Fruit fly (Drosophila melanogaster) whole organism, embryonic: ENCODE results near the gene Tnpo-SR.

ENCODE experiments used
- Antp ChIP-seq: fragments of 200-800 bp; sonication (Bioruptor generic); optimal IDR thresholded peaks from 3 replicates; lab custom pipeline; 2016; ENCODE audit warnings: missing biosample characterization, missing genetic modification characterization
- Atf6 ChIP-seq: fragments of 200-800 bp; sonication (Bioruptor generic); IDR thresholded peaks from 2 replicates; pipeline ENCODE4 v1.3.6; 2022; ENCODE audit warnings: missing biosample characterization, missing genetic modification characterization
- B-H2 ChIP-seq: fragments of 200-800 bp; sonication (Bioruptor generic); optimal IDR thresholded peaks from 2 replicates; lab custom pipeline; 2018; ENCODE audit warnings: missing biosample characterization, mild to moderate bottlenecking, missing genetic modification characterization
- CG10274 ChIP-seq: fragments of 200-800 bp; sonication (Bioruptor generic); optimal IDR thresholded peaks from 3 replicates; lab custom pipeline; 2017; ENCODE audit warnings: missing biosample characterization, mild to moderate bottlenecking, missing genetic modification characterization
- CG10366 ChIP-seq: fragments of 200-800 bp; sonication (Bioruptor generic); IDR thresholded peaks from 2 replicates; pipeline ENCODE4 v1.3.6; 2022; ENCODE audit warnings: missing biosample characterization, missing genetic modification characterization
- CG11695 ChIP-seq: fragments of 200-800 bp; sonication (Bioruptor generic); IDR thresholded peaks from 3 replicates; pipeline ENCODE4 v1.3.6; 2022; ENCODE audit warnings: missing biosample characterization, missing genetic modification characterization
- CG12219 ChIP-seq: fragments of 200-800 bp; sonication (Bioruptor generic); optimal IDR thresholded peaks from 3 replicates; lab custom pipeline; 2018; ENCODE audit warnings: missing biosample characterization, mild to moderate bottlenecking, missing genetic modification characterization
- CG1233 ChIP-seq: fragments of 200-800 bp; sonication (Bioruptor generic); optimal IDR thresholded peaks from 4 replicates; lab custom pipeline; 2018; ENCODE audit warnings: missing biosample characterization, mild to moderate bottlenecking, missing genetic modification characterization
- CG13424 ChIP-seq: fragments of 200-800 bp; sonication (Bioruptor generic); optimal IDR thresholded peaks from 2 replicates; lab custom pipeline; 2019; ENCODE audit warnings: missing biosample characterization, mild to moderate bottlenecking, missing genetic modification characterization, moderate library complexity
- CG13775 ChIP-seq: fragments of 200-800 bp; sonication (Bioruptor generic); optimal IDR thresholded peaks from 3 replicates; lab custom pipeline; 2017; ENCODE audit warnings: missing biosample characterization, mild to moderate bottlenecking, missing genetic modification characterization
- CG13894 ChIP-seq: fragments of 200-800 bp; sonication (Bioruptor generic); optimal IDR thresholded peaks from 3 replicates; lab custom pipeline; 2018; ENCODE audit warnings: missing biosample characterization, mild to moderate bottlenecking, missing genetic modification characterization, moderate library complexity
- CG15514 ChIP-seq: fragments of 200-800 bp; sonication (Bioruptor generic); optimal IDR thresholded peaks from 3 replicates; lab custom pipeline; 2017; ENCODE audit warnings: missing biosample characterization, missing genetic modification characterization, mild to moderate bottlenecking, moderate library complexity, missing genetic modification reagents
- CG1603 ChIP-seq: fragments of 200-800 bp; sonication (Bioruptor generic); optimal IDR thresholded peaks from 2 replicates; lab custom pipeline; 2019; ENCODE audit warnings: missing biosample characterization, mild to moderate bottlenecking, missing genetic modification characterization, moderate library complexity
- CG17829 ChIP-seq: fragments of 200-800 bp; optimal IDR thresholded peaks from 2 replicates; lab custom pipeline; 2019; ENCODE audit warnings: missing biosample characterization, mild to moderate bottlenecking, missing genetic modification characterization, moderate library complexity
- CG18599 ChIP-seq: fragments of 200-800 bp; sonication (Bioruptor generic); optimal IDR thresholded peaks from 3 replicates; lab custom pipeline; 2017; ENCODE audit warnings: missing biosample characterization, missing genetic modification characterization, mild to moderate bottlenecking, moderate library complexity, missing genetic modification reagents
- CG2120 ChIP-seq: fragments of 200-800 bp; sonication (Bioruptor generic); optimal IDR thresholded peaks from 3 replicates; lab custom pipeline; 2016; ENCODE audit warnings: missing biosample characterization, missing genetic modification characterization
- CG2199 ChIP-seq: fragments of 200-800 bp; sonication (Bioruptor generic); IDR thresholded peaks from 3 replicates; pipeline ENCODE4 v1.3.6; 2022; ENCODE audit warnings: missing biosample characterization, missing genetic modification characterization
- CG30020 ChIP-seq: fragments of 200-800 bp; optimal IDR thresholded peaks from 2 replicates; lab custom pipeline; 2019; ENCODE audit warnings: missing biosample characterization, mild to moderate bottlenecking, missing genetic modification characterization, moderate library complexity
- CG31441 ChIP-seq: fragments of 200-800 bp; sonication (Bioruptor generic); IDR thresholded peaks from 2 replicates; pipeline ENCODE4 v1.3.6; 2022; ENCODE audit warnings: missing biosample characterization, missing genetic modification characterization
- CG34376 ChIP-seq: fragments of 200-800 bp; sonication (Bioruptor generic); optimal IDR thresholded peaks from 2 replicates; lab custom pipeline; 2018; ENCODE audit warnings: missing biosample characterization, mild to moderate bottlenecking, missing genetic modification characterization
- CG8359 ChIP-seq: fragments of 200-800 bp; sonication (Bioruptor generic); optimal IDR thresholded peaks from 2 replicates; lab custom pipeline; 2017; ENCODE audit warnings: missing biosample characterization, mild to moderate bottlenecking, missing genetic modification characterization, borderline replicate concordance
- CG8478 ChIP-seq: fragments of >200 bp; optimal IDR thresholded peaks from 2 replicates; lab custom pipeline; 2018
- Dref ChIP-seq: fragments of 200-800 bp; sonication (Bioruptor generic); IDR thresholded peaks from 2 replicates; pipeline ENCODE4 v1.3.6; 2022; ENCODE audit warnings: missing biosample characterization, missing genetic modification characterization
- H2.0 ChIP-seq: fragments of 200-800 bp; sonication (Bioruptor generic); IDR thresholded peaks from 2 replicates; pipeline ENCODE4 v1.3.6; 2022; ENCODE audit warnings: missing biosample characterization, missing genetic modification characterization
- Lim3 ChIP-seq: fragments of 200-800 bp; sonication (Bioruptor generic); IDR thresholded peaks from 2 replicates; pipeline ENCODE4 v1.3.6; 2022; ENCODE audit warnings: missing biosample characterization, missing genetic modification characterization
- MTF-1 ChIP-seq: fragments of 200-800 bp; sonication (Bioruptor generic); optimal IDR thresholded peaks from 2 replicates; lab custom pipeline; 2018; ENCODE audit warnings: missing biosample characterization, mild to moderate bottlenecking, missing genetic modification characterization, borderline replicate concordance
- NfI ChIP-seq: fragments of 200-800 bp; sonication (Bioruptor generic); optimal IDR thresholded peaks from 3 replicates; lab custom pipeline; 2018; ENCODE audit warnings: missing biosample characterization, mild to moderate bottlenecking, missing genetic modification characterization, moderate library complexity
- TFAM ChIP-seq: fragments of 200-800 bp; sonication (Bioruptor generic); optimal IDR thresholded peaks from 2 replicates; lab custom pipeline; 2017; ENCODE audit warnings: missing biosample characterization, missing genetic modification characterization, inconsistent platforms
- Xrp1 ChIP-seq: fragments of 200-800 bp; sonication (Bioruptor generic); IDR thresholded peaks from 2 replicates; pipeline ENCODE4 v1.3.6; 2022; ENCODE audit warnings: missing biosample characterization, missing genetic modification characterization
- al ChIP-seq: fragments of 200-800 bp; sonication (Bioruptor generic); IDR thresholded peaks from 2 replicates; pipeline ENCODE4 v1.3.6; 2022; ENCODE audit warnings: missing biosample characterization, missing genetic modification characterization
- bsh ChIP-seq, 2 experiments: fragments of 200-800 bp; sonication (Bioruptor generic); optimal IDR thresholded peaks; 2 replicates each; lab custom pipeline; 2017 to 2018; ENCODE audit warnings: mild to moderate bottlenecking in 2 of 2, missing biosample characterization in 2 of 2, missing genetic modification characterization in 2 of 2, moderate library complexity in 1 of 2
- caup ChIP-seq: fragments of 200-800 bp; sonication (Bioruptor generic); optimal IDR thresholded peaks from 3 replicates; lab custom pipeline; 2017; ENCODE audit warnings: missing biosample characterization, mild to moderate bottlenecking, missing genetic modification characterization, moderate library complexity; ENCODE audit not compliant: severe bottlenecking
- chinmo ChIP-seq: fragments of 200-800 bp; sonication (Bioruptor generic); IDR thresholded peaks from 4 replicates; pipeline ENCODE4 v1.3.6; 2022; ENCODE audit warnings: missing biosample characterization, missing genetic modification characterization; ENCODE audit not compliant: partially characterized antibody
- chn ChIP-seq: fragments of 200-800 bp; sonication (Bioruptor generic); optimal IDR thresholded peaks from 2 replicates; lab custom pipeline; 2016; ENCODE audit warnings: missing biosample characterization, missing genetic modification characterization
- cwo ChIP-seq: fragments of 200-800 bp; sonication (Bioruptor generic); optimal IDR thresholded peaks from 3 replicates; lab custom pipeline; 2017; ENCODE audit warnings: missing biosample characterization, missing genetic modification characterization, mild to moderate bottlenecking, moderate library complexity, missing genetic modification reagents
- dm ChIP-seq: fragments of 200-800 bp; sonication (Bioruptor generic); optimal IDR thresholded peaks from 3 replicates; lab custom pipeline; 2016; ENCODE audit warnings: missing biosample characterization, missing genetic modification characterization
- dmrt99B ChIP-seq: fragments of 200-800 bp; sonication (Bioruptor generic); optimal IDR thresholded peaks from 2 replicates; lab custom pipeline; 2018; ENCODE audit warnings: missing biosample characterization, mild to moderate bottlenecking, missing genetic modification characterization, moderate library complexity
- fd3F ChIP-seq: fragments of 200-800 bp; sonication (Bioruptor generic); optimal IDR thresholded peaks from 2 replicates; lab custom pipeline; 2018; ENCODE audit warnings: missing biosample characterization, mild to moderate bottlenecking, missing genetic modification characterization, moderate library complexity
- gem ChIP-seq: fragments of 200-800 bp; sonication (Bioruptor generic); optimal IDR thresholded peaks from 2 replicates; lab custom pipeline; 2019; ENCODE audit warnings: missing biosample characterization, mild to moderate bottlenecking, missing genetic modification characterization, moderate library complexity
- ken ChIP-seq: fragments of 200-800 bp; sonication (Bioruptor generic); IDR thresholded peaks from 3 replicates; pipeline ENCODE4 v1.3.6; 2022; ENCODE audit warnings: missing biosample characterization, missing genetic modification characterization
- lab ChIP-seq: fragments of 200-800 bp; sonication (Bioruptor generic); optimal IDR thresholded peaks from 3 replicates; lab custom pipeline; 2017; ENCODE audit warnings: missing biosample characterization, missing genetic modification characterization, mild to moderate bottlenecking, moderate library complexity, missing genetic modification reagents
- lilli ChIP-seq: fragments of 200-800 bp; sonication (Bioruptor generic); optimal IDR thresholded peaks from 3 replicates; lab custom pipeline; 2016; ENCODE audit warnings: missing biosample characterization, missing genetic modification characterization
- mirr ChIP-seq: fragments of 200-800 bp; sonication (Bioruptor generic); optimal IDR thresholded peaks from 3 replicates; lab custom pipeline; 2018; ENCODE audit warnings: missing biosample characterization, mild to moderate bottlenecking, missing genetic modification characterization
- slbo ChIP-seq: fragments of 200-800 bp; sonication (Bioruptor generic); IDR thresholded peaks from 2 replicates; pipeline ENCODE4 v1.3.6; 2022; ENCODE audit warnings: missing biosample characterization, missing genetic modification characterization
- sqz ChIP-seq: fragments of 200-800 bp; sonication (Bioruptor generic); optimal IDR thresholded peaks from 3 replicates; lab custom pipeline; 2018; ENCODE audit warnings: missing biosample characterization, mild to moderate bottlenecking, missing genetic modification characterization
- sr ChIP-seq: fragments of 200-800 bp; sonication (Bioruptor generic); IDR thresholded peaks from 3 replicates; pipeline ENCODE4 v1.3.6; 2022; ENCODE audit warnings: missing biosample characterization, missing genetic modification characterization
- sug ChIP-seq: fragments of 200-800 bp; optimal IDR thresholded peaks from 2 replicates; lab custom pipeline; 2019; ENCODE audit warnings: missing biosample characterization, mild to moderate bottlenecking, missing genetic modification characterization, moderate library complexity
- wek ChIP-seq: fragments of 200-800 bp; sonication (Bioruptor generic); optimal IDR thresholded peaks from 3 replicates; lab custom pipeline; 2018; ENCODE audit warnings: missing biosample characterization, mild to moderate bottlenecking, missing genetic modification characterization, moderate library complexity
- wor ChIP-seq: fragments of 200-800 bp; sonication (Bioruptor generic); IDR thresholded peaks from 2 replicates; pipeline ENCODE4 v1.3.6; 2022; ENCODE audit warnings: missing biosample characterization, missing genetic modification characterization

Gene Tnpo-SR

dm6 chr2L:2729882-2730281 is 29.8 kb upstream of the Tnpo-SR start (continued):
- TF ChIP-seq sqz (GFP tag; lab: Kevin White, UChicago) (no peak), CG10366 (peak; percentile 39; the same call in 1 of the 2 replicates), Lim3 (no peak), NfI (GFP tag; lab: Kevin White, UChicago) (peak; percentile 46), Antp (GFP tag; lab: Kevin White, UChicago) (peak; percentile 44), sr (GFP tag; lab: Robert Waterston, UW) (0 out of 3 replicates have a peak, but pooled peaks have one; percentile 26), dmrt99B (tag; lab: Kevin White, UChicago) (peak; percentile 28), al (GFP tag; lab: Robert Waterston, UW) (peak; percentile 60), CG11695 (0 out of 3 replicates have a peak, but pooled peaks have one; percentile 11), CG34376 (peak; percentile 17), fd3F (GFP tag; lab: Kevin White, UChicago) (peak; percentile 27), CG8359 (GFP tag; lab: Kevin White, UChicago) (peak; percentile 84), dm (no peak), CG18599 (GFP tag; lab: Kevin White, UChicago) (peak; percentile 68), H2.0 (GFP tag; lab: Robert Waterston, UW) (peak; percentile 49), CG13894 (peak; percentile 54), CG1603 (tag; lab: Kevin White, UChicago) (peak; percentile 6), B-H2 (GFP tag; lab: Kevin White, UChicago) (peak; percentile 45), CG12219 (GFP tag; lab: Kevin White, UChicago) (no peak), CG13775 (GFP tag; lab: Kevin White, UChicago) (no peak), wor (no peak), chn (GFP tag; lab: Kevin White, UChicago) (no peak), Xrp1 (GFP tag; lab: Robert Waterston, UW) (0 out of 2 replicates have a peak, but pooled peaks have one; percentile 29), Atf6 (GFP tag; lab: Robert Waterston, UW) (no peak), CG17829 (tag; lab: Kevin White, UChicago) (peak; percentile 8), mirr (peak; percentile 62), TFAM (GFP tag; lab: Kevin White, UChicago) (no peak), CG2199 (0 out of 3 replicates have a peak, but pooled peaks have one; percentile 48), CG2120 (GFP tag; lab: Kevin White, UChicago) (peak; percentile 62), cwo (peak; percentile 32), caup (GFP tag; lab: Kevin White, UChicago) (peak; percentile 51), sug (peak; percentile 21), CG15514 (GFP tag; lab: Kevin White, UChicago) (peak; percentile 48), chinmo (peak; percentile 65; the same call in 1 of the 4 replicates), CG10274 (GFP tag; lab: Kevin White, UChicago) (peak; percentile 49), MTF-1 (GFP tag; lab: Kevin White, UChicago) (peak; percentile 49), ken (GFP tag; lab: Robert Waterston, UW) (peak; percentile 35; the same call in 1 of the 3 replicates), CG30020 (tag; lab: Kevin White, UChicago) (no peak), CG8478 (no peak), wek (no peak), CG13424 (tag; lab: Kevin White, UChicago) (peak; percentile 31), CG1233 (GFP tag; lab: Kevin White, UChicago) (peak; percentile 38), lilli (GFP tag; lab: Kevin White, UChicago) (peak; percentile 42), slbo (peak; percentile 70), lab (GFP tag; lab: Kevin White, UChicago) (peak; percentile 74), CG31441 (GFP tag; lab: Robert Waterston, UW) (0 out of 2 replicates have a peak, but pooled peaks have one; percentile 16), gem (peak; percentile 41), bsh (GFP tag; optimal IDR thresholded peaks at IDR 0.05; lab: Kevin White, UChicago) (no peak), Dref (GFP tag; lab: Robert Waterston, UW) (0 out of 2 replicates have a peak, but pooled peaks have one; percentile 32)
